Worm (Caenorhabditis elegans): ENCODE measurements around the gene pdcd-2.

DNA sequence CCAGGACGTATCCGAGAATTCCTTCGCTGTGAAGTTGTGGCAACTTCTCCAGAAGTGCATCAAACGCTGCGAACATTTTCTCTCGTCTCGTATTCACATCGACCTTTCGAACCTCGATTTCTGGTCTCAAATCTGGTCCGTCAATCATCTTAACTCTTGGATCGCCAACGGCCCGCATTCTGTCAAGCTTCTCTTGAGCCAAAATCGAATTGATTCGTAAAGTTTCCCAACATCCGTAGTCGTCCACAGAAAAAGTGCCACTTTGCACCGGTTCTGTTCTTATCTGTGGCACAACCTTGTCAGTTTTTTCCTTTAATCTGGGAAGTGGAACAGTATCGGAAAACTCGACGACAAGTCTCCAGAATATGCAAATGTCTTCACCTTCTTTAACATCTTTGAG, 17.4 kb upstream of the pdcd-2 start:
- TF ChIP-seq lin-1 (GFP tag; IDR thresholded peaks at IDR 0.05), result no peak
- TF ChIP-seq nhr-28 (tag; optimal IDR thresholded peaks at IDR 0.05), result no peak
- TF ChIP-seq jun-1 (tag; optimal IDR thresholded peaks at IDR 0.05), result no peak
- TF ChIP-seq pha-4 (GFP tag; IDR thresholded peaks at IDR 0.05), result no peak
- TF ChIP-seq pha-4 (tag; optimal IDR thresholded peaks at IDR 0.05), result no peak
- TF ChIP-seq hif-1 (tag; optimal IDR thresholded peaks at IDR 0.05), result no peak
- TF ChIP-seq unc-62 (GFP tag; optimal IDR thresholded peaks at IDR 0.05 in 1 of 2), result no peak
- TF ChIP-seq unc-62 (tag; optimal IDR thresholded peaks at IDR 0.05), result no peak
- peak; percentile 82 for TF ChIP-seq aha-1 (tag)
- TF ChIP-seq mep-1 (tag; optimal IDR thresholded peaks at IDR 0.05), result no peak
- no peak for TF ChIP-seq cey-2 (tag; optimal IDR thresholded peaks at IDR 0.05; ENCODE audit: borderline replicate concordance, insufficient read depth)
- no peak for TF ChIP-seq mdl-1 (tag; optimal IDR thresholded peaks at IDR 0.05)
- no peak for TF ChIP-seq ceh-28 (tag; optimal IDR thresholded peaks at IDR 0.05)

Measured in whole organism, L4 larva.